Worm (Caenorhabditis elegans) whole organism, L4/young adult: ENCODE results near the gene gst-31.
"Not testable (repeated sequence)": the region's sequence is repeated elsewhere in the genome, so short reads cannot be mapped to it uniquely, and the experiment has no call there.

Experiments
- W03F9.2 ChIP-seq: fragments of 150-350 bp; optimal IDR thresholded peaks from 2 replicates; lab custom pipeline; 2014; ENCODE audit warnings: missing biosample characterization, missing genetic modification characterization
- dao-5 ChIP-seq: sonication (generic microtip); optimal IDR thresholded peaks from 2 replicates; lab custom pipeline; 2016; ENCODE audit warnings: missing genotype, missing genetic modification characterization, moderate library complexity, missing compliant biosample characterization
- him-1 ChIP-seq: sonication (generic microtip); optimal IDR thresholded peaks from 2 replicates; lab custom pipeline; 2016; ENCODE audit warnings: missing genotype, missing genetic modification reagents, missing genetic modification characterization, missing compliant biosample characterization

gst-31 gene

DNA sequence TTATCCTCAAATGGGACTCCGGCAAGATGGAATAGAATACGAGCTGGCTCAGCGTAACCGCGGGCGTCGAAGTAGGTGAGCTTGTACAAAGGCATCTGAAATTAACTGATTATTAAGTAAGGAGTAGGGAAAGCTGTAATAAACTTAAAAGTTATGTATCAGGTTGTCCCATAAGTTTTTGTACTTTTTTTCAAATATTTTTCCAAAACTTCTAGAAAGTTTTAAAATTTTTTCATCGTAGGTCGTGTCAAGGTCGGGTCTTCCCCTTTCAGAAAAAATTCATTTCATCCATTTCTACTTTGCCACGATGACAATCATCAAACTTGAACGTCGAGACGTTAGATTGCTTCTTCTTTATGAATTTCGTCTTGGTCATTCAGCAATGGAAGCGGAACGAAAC, 2.9 kb downstream of the gst-31 start, which contains the start of gene gst-39:
gst-39 (minus strand) TSS at position 101 of the 400 bp plus-strand sequence.
- not testable (repeated sequence) for TF ChIP-seq W03F9.2, him-1, dao-5 (tag; lab: Kevin White, UChicago)

DNA sequence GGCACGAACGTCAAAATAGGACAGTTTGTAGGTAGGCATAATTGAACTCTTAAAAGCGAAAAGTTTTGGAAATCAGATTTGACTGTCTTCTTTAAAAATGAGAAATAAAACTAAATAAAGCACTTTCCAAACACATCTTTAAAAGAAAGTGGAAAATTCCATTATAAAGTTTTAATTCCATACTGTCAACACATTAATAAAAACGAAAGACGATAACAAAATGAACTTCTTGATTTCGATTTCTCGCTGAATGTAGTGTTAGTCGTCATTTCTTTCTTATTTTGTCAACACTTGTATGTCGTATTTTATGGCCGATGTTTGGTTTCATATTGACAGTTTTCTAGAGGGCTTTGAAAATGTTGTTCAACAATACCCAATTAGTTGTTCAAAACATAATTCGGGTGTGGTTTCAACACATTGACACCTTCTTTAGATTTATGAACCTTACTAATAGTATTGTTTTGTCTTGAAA, 4.9 kb downstream of the gst-31 start, which contains the start of gene gst-29:
gst-29 (minus strand) TSS at position 51 of the 472 bp plus-strand sequence.
- TF ChIP-seq him-1 (tag; lab: Kevin White, UChicago) (no peak), W03F9.2 (tag; lab: Kevin White, UChicago) (no peak), dao-5 (tag; lab: Kevin White, UChicago) (no peak)

DNA sequence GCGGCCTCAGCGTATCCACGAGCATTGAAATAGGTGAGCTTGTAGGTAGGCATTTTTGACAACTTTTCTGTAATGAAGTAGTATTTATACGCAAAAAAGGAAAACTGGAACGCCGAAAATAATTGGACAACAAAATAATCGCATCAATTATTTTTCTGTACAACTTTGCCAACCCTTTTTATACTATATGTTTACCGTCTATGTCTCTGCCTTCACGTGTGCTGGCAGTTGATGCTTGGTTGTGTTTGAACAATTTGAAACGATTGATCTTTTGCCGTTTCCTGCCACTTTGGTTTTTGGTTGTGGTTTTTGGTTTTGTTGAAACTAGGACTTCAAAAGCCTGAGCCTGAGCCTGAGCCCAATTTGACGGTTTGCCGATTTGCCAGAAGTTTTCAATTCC, 7.4 kb downstream of the gst-31 start, which contains the start of gene gst-28:
gst-28 (minus strand) TSS at position 238 of the 400 bp plus-strand sequence.
- TF ChIP-seq W03F9.2 (tag; lab: Kevin White, UChicago) (no peak), dao-5 (tag; lab: Kevin White, UChicago) (no peak), him-1 (tag; lab: Kevin White, UChicago) (no peak)

DNA sequence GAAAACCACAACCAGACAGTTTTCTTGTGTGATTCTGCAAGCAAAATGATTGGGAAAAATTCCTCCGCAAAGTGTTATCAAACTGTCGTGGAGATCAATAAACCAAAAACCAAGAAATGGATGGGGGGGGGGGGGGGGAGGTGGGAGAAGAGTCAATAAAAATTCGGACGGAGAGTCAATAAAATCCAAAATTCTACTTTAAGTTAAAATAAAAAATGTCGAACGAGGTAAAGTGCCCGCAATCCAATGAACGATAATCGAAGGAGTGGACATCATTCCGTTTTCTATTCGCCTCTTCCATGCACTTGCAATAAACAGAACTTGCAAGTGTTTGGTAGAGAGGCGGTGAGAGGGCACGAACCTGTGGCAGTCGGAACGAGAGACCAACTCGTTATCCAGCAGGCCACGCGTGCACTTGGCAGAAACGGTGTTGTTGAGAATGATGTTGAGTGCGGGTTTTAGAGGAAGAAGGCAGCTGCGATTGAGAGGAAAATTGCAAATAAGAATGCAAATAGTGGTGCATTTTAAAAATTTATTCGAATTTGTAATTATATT, 9.0 kb downstream of the gst-31 start, which contains the start of gene gst-27:
gst-27 (minus strand) TSS at position 51 of the 555 bp plus-strand sequence.
- peak; percentile 77 for TF ChIP-seq dao-5 (tag; lab: Kevin White, UChicago)
- TF ChIP-seq him-1 (tag; lab: Kevin White, UChicago): peak; percentile 44
- peak; percentile 77 for TF ChIP-seq W03F9.2 (tag; lab: Kevin White, UChicago)

DNA sequence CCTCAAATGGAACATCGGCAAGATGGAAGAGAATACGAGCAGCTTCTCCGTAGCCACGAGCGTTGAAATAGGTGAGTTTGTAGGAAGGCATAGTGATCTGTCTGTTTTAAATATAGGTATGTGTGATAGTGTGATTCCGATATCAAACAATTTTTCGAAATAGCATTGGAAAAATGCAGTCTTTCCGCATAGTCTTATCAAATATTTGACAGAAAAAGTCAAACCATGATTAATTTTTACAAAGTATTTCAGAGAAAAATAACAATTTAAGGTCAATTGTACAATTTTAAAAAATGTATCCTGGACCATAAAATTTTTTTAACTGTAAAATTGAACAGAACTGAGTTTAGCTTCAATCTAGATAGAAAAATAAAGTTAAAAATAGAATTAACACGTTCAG, 10.3 kb downstream of the gst-31 start, which contains the start of gene gst-26:
gst-26 (minus strand) TSS at position 101 of the 400 bp plus-strand sequence.
- TF ChIP-seq W03F9.2 (tag; lab: Kevin White, UChicago) (no peak), dao-5 (tag; lab: Kevin White, UChicago) (no peak), him-1 (tag; lab: Kevin White, UChicago) (no peak)

DNA sequence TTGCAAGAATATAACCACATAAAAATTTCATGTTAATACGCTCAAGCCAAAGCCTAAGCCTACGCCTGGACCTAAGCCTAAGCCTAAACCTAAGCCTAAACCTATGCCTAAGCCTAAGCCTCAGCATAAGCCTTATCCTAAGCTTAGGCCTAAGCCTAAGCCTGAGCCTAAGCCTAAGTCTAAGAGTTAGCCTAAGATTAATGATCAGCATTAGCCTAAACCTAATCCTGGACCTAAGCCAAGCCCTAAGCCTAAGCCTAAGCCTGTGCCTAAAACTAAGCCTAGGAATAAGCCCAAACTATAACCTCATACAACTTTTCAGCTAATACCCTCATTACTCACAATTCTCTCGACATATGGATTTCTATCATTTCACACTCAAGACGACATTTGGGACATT, 16.4 kb downstream of the gst-31 start:
- no peak for TF ChIP-seq him-1 (tag; lab: Kevin White, UChicago)
- no peak for TF ChIP-seq W03F9.2 (tag; lab: Kevin White, UChicago)
- no peak for TF ChIP-seq dao-5 (tag; lab: Kevin White, UChicago)

DNA sequence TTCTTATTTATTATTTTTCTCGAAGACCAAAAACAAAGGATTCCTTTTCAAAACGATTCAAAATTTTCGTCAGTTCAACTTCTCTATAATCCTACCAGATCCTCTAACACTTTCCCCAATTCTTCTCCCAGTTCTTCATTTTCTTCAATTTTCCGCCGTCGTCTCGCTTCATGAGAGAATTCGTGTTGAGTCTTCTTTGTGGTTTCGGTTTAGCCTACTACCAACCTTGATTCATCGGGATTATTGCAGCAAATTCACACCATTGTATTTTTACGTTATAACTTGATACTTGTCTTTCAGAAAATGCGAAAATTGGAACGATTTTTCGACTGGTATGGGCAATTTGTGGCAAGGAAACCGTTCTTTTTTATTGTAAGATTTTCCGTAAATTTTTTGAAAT, 16.9 kb downstream of the gst-31 start, which contains the start of gene ptr-20:
ptr-20 (plus strand) TSS at position 301 of the 400 bp plus-strand sequence.
- no peak for TF ChIP-seq W03F9.2 (tag; lab: Kevin White, UChicago)

DNA sequence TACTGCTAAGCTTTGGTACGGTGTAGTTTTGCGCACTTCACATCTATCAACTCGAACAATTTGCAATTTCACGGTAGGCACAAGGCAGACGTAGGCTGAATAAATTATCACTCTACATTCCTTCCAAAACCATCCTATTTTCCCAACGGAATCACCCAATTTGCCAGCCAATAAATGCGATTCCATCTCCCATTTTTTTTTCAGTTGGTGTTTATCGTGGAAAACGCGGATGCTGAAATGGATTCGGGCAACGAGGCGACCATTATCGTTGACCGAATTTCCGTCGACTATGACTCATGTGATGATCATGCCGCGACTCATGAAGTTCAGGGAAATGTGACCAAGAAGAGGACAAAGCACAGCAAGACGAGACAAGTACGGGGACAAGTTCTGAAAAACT, 26.3 kb downstream of the gst-31 start:
- TF ChIP-seq dao-5 (tag; lab: Kevin White, UChicago) (no peak), him-1 (tag; lab: Kevin White, UChicago) (no peak)

DNA sequence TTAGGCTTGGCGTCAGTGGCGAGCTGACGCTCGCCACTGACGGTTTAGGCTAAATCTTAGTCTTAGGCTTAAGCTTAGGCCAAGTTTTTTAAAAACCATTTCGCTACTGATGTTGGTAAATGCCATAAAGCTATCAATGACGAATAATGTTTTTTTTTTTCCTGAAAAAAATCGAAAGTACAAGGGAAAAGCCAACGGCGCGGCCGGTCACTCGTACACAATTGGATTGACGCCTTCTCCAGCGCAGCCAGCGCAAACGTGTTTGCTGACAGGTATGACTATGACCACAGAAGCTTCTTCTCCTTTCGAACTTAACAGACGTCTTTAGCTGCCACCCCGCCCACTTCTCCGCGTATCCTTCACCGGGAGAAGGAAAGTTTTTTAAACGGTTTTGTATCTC, 29.2 kb downstream of the gst-31 start, which contains the start of gene Y53F4B.27:
Y53F4B.27 (plus strand) TSS at position 301 of the 400 bp plus-strand sequence.
- no peak for TF ChIP-seq dao-5 (tag; lab: Kevin White, UChicago)
- TF ChIP-seq him-1 (tag; lab: Kevin White, UChicago): no peak
- TF ChIP-seq W03F9.2 (tag; lab: Kevin White, UChicago): no peak

DNA sequence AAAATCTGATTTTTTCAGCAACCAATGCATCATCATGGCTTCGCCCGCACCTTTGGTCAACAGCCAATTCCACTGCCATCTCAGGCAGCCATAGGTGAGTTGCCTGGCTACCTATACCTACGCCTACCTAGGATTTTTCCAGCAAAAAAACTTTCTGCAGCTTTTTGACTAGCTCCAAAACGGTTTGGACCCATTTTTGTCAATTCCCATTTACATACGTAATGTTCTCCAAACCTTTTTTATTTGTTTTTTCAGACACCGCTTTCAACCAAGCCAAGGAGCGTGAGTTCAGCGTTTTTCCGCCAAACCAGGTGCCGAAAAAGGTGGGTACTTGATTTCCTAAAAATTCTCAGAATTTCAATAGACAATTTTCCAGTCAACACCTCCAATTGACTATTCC, 31.0 kb downstream of the gst-31 start:
- TF ChIP-seq W03F9.2 (tag; lab: Kevin White, UChicago) (no peak), dao-5 (tag; lab: Kevin White, UChicago) (no peak), him-1 (tag; lab: Kevin White, UChicago) (no peak)

DNA sequence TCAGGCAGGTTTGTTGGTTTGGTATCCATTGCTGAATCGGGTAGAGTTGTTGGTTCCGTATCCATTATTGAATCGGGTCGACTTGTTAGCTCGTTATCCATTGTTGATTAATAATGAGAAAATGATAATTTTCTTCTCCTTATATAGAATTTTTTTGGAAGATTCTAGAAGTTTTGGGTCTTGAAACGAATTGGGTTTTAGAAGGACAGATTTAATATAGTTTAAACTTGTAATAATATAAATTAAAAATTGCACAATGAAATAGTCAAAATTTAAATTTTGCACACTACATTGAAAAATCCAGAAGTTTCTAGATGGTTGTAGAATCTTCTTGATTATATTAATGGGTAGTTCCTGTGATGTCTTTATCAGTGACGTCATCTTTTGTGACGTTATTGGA, 33.9 kb downstream of the gst-31 start, which contains the start of gene Y53F4B.26:
Y53F4B.26 (minus strand) TSS at position 101 of the 400 bp plus-strand sequence.
- TF ChIP-seq him-1, W03F9.2, dao-5 (tag; lab: Kevin White, UChicago): not testable (repeated sequence)

DNA sequence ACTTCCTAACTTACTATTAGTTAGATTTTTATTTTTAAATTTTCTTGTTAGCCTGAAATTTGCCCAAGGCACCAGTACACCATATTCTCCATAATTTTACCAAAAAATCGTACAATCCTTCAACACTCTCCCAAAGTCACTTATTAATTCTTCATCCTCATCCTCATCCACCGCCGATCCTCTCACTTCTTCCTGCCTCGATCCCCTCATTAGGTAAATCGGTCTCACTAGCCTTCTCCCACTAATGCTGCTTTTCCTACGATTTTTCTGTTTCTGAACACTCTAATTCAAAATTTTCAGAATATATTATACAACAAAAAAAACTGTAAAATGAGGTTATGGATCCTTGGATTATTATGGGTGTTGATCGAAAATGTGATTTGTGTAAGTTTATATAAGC, 38.9 kb downstream of the gst-31 start, which contains the start of gene Y53F4B.25:
Y53F4B.25 (plus strand) TSS at position 301 of the 400 bp plus-strand sequence.
- TF ChIP-seq W03F9.2 (tag; lab: Kevin White, UChicago) (no peak), him-1 (tag; lab: Kevin White, UChicago) (no peak), dao-5 (tag; lab: Kevin White, UChicago) (no peak)

DNA sequence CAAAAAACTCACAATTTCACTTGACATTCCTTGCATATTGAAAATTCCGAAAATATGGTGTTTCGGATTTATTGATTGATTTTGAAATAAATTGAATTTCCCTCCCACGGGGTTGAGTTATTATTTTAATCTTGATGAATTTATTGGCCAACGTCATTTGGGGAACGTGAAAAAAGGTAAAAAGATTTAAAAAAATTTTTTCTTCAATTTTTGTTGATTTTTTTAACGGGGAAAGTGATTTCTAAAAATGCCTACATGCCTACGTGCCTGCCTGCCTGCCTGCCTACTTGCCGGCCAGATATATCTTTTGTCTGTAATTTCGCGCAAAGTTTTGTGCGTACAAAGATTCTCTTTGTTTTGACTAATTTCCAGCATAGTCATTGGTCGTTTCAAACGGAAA, 40.4 kb downstream of the gst-31 start, which contains the start of gene Y53F4B.24:
Y53F4B.24 (minus strand) TSS at position 101 of the 400 bp plus-strand sequence.
- TF ChIP-seq W03F9.2 (tag; lab: Kevin White, UChicago) (no peak), him-1 (tag; lab: Kevin White, UChicago) (no peak), dao-5 (tag; lab: Kevin White, UChicago) (no peak)
